Fruit fly (Drosophila melanogaster) whole organism, pupa: ENCODE data around the gene Ogdh.

Experiments
- CG12605 ChIP-seq: fragments of 200-800 bp; sonication (Bioruptor generic); IDR thresholded peaks from 2 replicates; pipeline ENCODE4 v1.3.6; 2022; ENCODE audit warnings: missing biosample characterization, missing genetic modification characterization
- CG14655 ChIP-seq: fragments of 200-800 bp; sonication (Bioruptor generic); optimal IDR thresholded peaks from 3 replicates; lab custom pipeline; 2017; ENCODE audit warnings: mild to moderate bottlenecking, missing biosample characterization, missing genetic modification reagents, missing genetic modification characterization
- CG32121 ChIP-seq: fragments of 200-800 bp; sonication (Bioruptor generic); IDR thresholded peaks from 2 replicates; pipeline ENCODE4 v1.3.6; 2022; ENCODE audit warnings: missing biosample characterization, missing genetic modification characterization
- CG8159 ChIP-seq: fragments of 200-800 bp; sonication (Bioruptor generic); optimal IDR thresholded peaks from 3 replicates; lab custom pipeline; 2018; ENCODE audit warnings: missing biosample characterization, mild to moderate bottlenecking, missing genetic modification characterization, moderate library complexity
- CG8301 ChIP-seq: fragments of 200-800 bp; sonication (Bioruptor generic); optimal IDR thresholded peaks from 2 replicates; lab custom pipeline; 2018; ENCODE audit warnings: missing biosample characterization, mild to moderate bottlenecking, missing genetic modification characterization
- EcR ChIP-seq: fragments of 200-800 bp; sonication (Bioruptor generic); optimal IDR thresholded peaks from 3 replicates; lab custom pipeline; 2019; ENCODE audit warnings: missing biosample characterization, missing genetic modification characterization, mild to moderate bottlenecking, moderate library complexity, missing genetic modification reagents
- Ets98B ChIP-seq: fragments of 200-800 bp; sonication (Bioruptor generic); IDR thresholded peaks from 2 replicates; pipeline ENCODE4 v1.3.6; 2022; ENCODE audit warnings: missing biosample characterization, missing genetic modification characterization
- Pif1B ChIP-seq: fragments of 200-800 bp; sonication (Bioruptor generic); optimal IDR thresholded peaks from 3 replicates; lab custom pipeline; 2016; ENCODE audit warnings: missing biosample characterization, missing genetic modification characterization

DNA sequence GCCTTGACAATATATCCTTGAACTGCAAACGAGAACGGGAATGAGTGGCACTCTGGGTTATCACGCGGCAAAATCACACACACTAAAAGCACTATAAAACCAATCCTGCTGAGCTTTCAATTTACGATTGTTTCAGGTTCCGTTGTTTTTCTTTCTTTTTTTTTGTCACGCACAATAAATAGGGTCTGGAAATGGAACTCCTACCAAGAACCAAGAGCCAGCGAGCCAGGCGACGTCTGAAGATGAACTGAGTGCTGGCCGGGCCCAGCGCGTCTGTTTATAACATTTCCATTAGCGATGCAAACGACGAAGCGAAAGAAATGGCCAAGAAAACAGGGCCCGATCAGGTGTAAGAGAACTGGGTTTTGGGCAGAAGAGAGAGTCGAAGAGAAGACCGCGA, 19.3 kb upstream of the Ogdh start, which contains the start of gene CG11905:
- TF ChIP-seq CG8159 (no peak), CG12605 (GFP tag; lab: Robert Waterston, UW) (no peak), EcR (GFP tag; lab: Kevin White, UChicago) (peak; percentile 78), Ets98B (GFP tag; lab: Robert Waterston, UW) (no peak), CG8301 (tag; lab: Kevin White, UChicago) (no peak), Pif1B (GFP tag; lab: Kevin White, UChicago) (no peak), CG32121 (no peak), CG14655 (GFP tag; lab: Kevin White, UChicago) (no peak)
